Fruit fly (Drosophila melanogaster) whole organism, embryonic: ENCODE results near the gene TBC1D16.

ENCODE experiments used
- CG10431 ChIP-seq: fragments of 200-800 bp; sonication (Bioruptor generic); optimal IDR thresholded peaks from 3 replicates; lab custom pipeline; 2018; ENCODE audit warnings: missing biosample characterization, mild to moderate bottlenecking, missing genetic modification characterization
- CG10979 ChIP-seq: fragments of 200-800 bp; sonication (Bioruptor generic); optimal IDR thresholded peaks from 2 replicates; lab custom pipeline; 2018; ENCODE audit warnings: missing biosample characterization, mild to moderate bottlenecking, missing genetic modification characterization, moderate library complexity
- CG11093 ChIP-seq: fragments of 200-800 bp; sonication (Bioruptor generic); IDR thresholded peaks from 3 replicates; pipeline ENCODE4 v1.3.6; 2022; ENCODE audit warnings: missing biosample characterization, missing genetic modification characterization
- CG11456 ChIP-seq: fragments of 200-800 bp; sonication (Bioruptor generic); IDR thresholded peaks from 3 replicates; pipeline ENCODE4 v1.3.6; 2022; ENCODE audit warnings: missing biosample characterization, missing genetic modification characterization
- CG11504 ChIP-seq: fragments of 200-800 bp; sonication (Bioruptor generic); optimal IDR thresholded peaks from 3 replicates; lab custom pipeline; 2019; ENCODE audit warnings: missing biosample characterization, mild to moderate bottlenecking, missing genetic modification characterization, moderate library complexity
- CG12219 ChIP-seq: fragments of 200-800 bp; sonication (Bioruptor generic); optimal IDR thresholded peaks from 3 replicates; lab custom pipeline; 2018; ENCODE audit warnings: missing biosample characterization, mild to moderate bottlenecking, missing genetic modification characterization
- CG13296 ChIP-seq: fragments of 200-800 bp; sonication (Bioruptor generic); optimal IDR thresholded peaks from 3 replicates; lab custom pipeline; 2018; ENCODE audit warnings: missing biosample characterization, mild to moderate bottlenecking, missing genetic modification characterization
- CG13775 ChIP-seq: fragments of 200-800 bp; sonication (Bioruptor generic); optimal IDR thresholded peaks from 3 replicates; lab custom pipeline; 2017; ENCODE audit warnings: missing biosample characterization, mild to moderate bottlenecking, missing genetic modification characterization
- CG13894 ChIP-seq: fragments of 200-800 bp; sonication (Bioruptor generic); optimal IDR thresholded peaks from 3 replicates; lab custom pipeline; 2018; ENCODE audit warnings: missing biosample characterization, mild to moderate bottlenecking, missing genetic modification characterization, moderate library complexity
- CG15696 ChIP-seq: fragments of 200-800 bp; sonication (Bioruptor generic); optimal IDR thresholded peaks from 2 replicates; lab custom pipeline; 2019; ENCODE audit warnings: missing biosample characterization, mild to moderate bottlenecking, missing genetic modification characterization, moderate library complexity
- CG2199 ChIP-seq: fragments of 200-800 bp; sonication (Bioruptor generic); IDR thresholded peaks from 3 replicates; pipeline ENCODE4 v1.3.6; 2022; ENCODE audit warnings: missing biosample characterization, missing genetic modification characterization
- CG31224 ChIP-seq: fragments of 200-800 bp; sonication (Bioruptor generic); IDR thresholded peaks from 2 replicates; pipeline ENCODE4 v1.3.6; 2022; ENCODE audit warnings: missing biosample characterization, missing genetic modification characterization
- CG3163 ChIP-seq: fragments of 200-800 bp; sonication (Bioruptor generic); optimal IDR thresholded peaks from 3 replicates; lab custom pipeline; 2016; ENCODE audit warnings: missing biosample characterization, missing genetic modification characterization
- CG32767 ChIP-seq: fragments of 200-800 bp; sonication (Bioruptor generic); IDR thresholded peaks from 2 replicates; pipeline ENCODE4 v1.3.6; 2022; ENCODE audit warnings: missing biosample characterization, missing genetic modification characterization
- CG3995 ChIP-seq: fragments of 200-800 bp; sonication (Bioruptor generic); optimal IDR thresholded peaks from 3 replicates; lab custom pipeline; 2016; ENCODE audit warnings: missing biosample characterization, missing genetic modification characterization
- CG4282 ChIP-seq: fragments of 200-800 bp; sonication (Bioruptor generic); optimal IDR thresholded peaks from 2 replicates; lab custom pipeline; 2016; ENCODE audit warnings: missing biosample characterization, missing genetic modification characterization
- CG4730 ChIP-seq: fragments of 200-800 bp; sonication (Bioruptor generic); IDR thresholded peaks from 2 replicates; pipeline ENCODE4 v1.3.6; 2022; ENCODE audit warnings: missing biosample characterization, missing genetic modification characterization
- CG6254 ChIP-seq: fragments of 200-800 bp; sonication (Bioruptor generic); optimal IDR thresholded peaks from 3 replicates; lab custom pipeline; 2017; ENCODE audit warnings: mild to moderate bottlenecking, missing biosample characterization, missing genetic modification reagents, missing genetic modification characterization
- CG6791 ChIP-seq: fragments of 200-800 bp; sonication (Bioruptor generic); IDR thresholded peaks from 3 replicates; pipeline ENCODE4 v1.3.6; 2022; ENCODE audit warnings: missing biosample characterization, missing genetic modification characterization; ENCODE audit not compliant: partially characterized antibody
- CG6813 ChIP-seq: fragments of 200-800 bp; sonication (Bioruptor generic); optimal IDR thresholded peaks from 2 replicates; lab custom pipeline; 2017; ENCODE audit warnings: missing biosample characterization, missing genetic modification characterization, mild to moderate bottlenecking, moderate library complexity, missing genetic modification reagents
- CG7357 ChIP-seq: fragments of 200-800 bp; sonication (Bioruptor generic); IDR thresholded peaks from 3 replicates; pipeline ENCODE4 v1.3.6; 2022; ENCODE audit warnings: missing biosample characterization, missing genetic modification characterization
- CG9215 ChIP-seq: fragments of 200-800 bp; sonication (Bioruptor generic); IDR thresholded peaks from 2 replicates; pipeline ENCODE4 v1.3.6; 2022; ENCODE audit warnings: missing biosample characterization, missing genetic modification characterization
- D19B ChIP-seq: fragments of 200-800 bp; sonication (Bioruptor generic); optimal IDR thresholded peaks from 2 replicates; lab custom pipeline; 2017; ENCODE audit warnings: missing biosample characterization, mild to moderate bottlenecking, missing genetic modification characterization
- Dll ChIP-seq: fragments of 200-800 bp; sonication (Bioruptor generic); IDR thresholded peaks from 4 replicates; pipeline ENCODE4 v1.3.6; 2022; ENCODE audit warnings: missing biosample characterization, missing genetic modification characterization; ENCODE audit not compliant: partially characterized antibody
- Dp ChIP-seq: fragments of 200-800 bp; sonication (Bioruptor generic); optimal IDR thresholded peaks from 2 replicates; lab custom pipeline; 2018; ENCODE audit warnings: missing biosample characterization, mild to moderate bottlenecking, missing genetic modification characterization, moderate library complexity
- E2f2 ChIP-seq: fragments of 200-800 bp; sonication (Bioruptor generic); IDR thresholded peaks from 2 replicates; pipeline ENCODE4 v1.3.6; 2022; ENCODE audit warnings: missing biosample characterization, missing genetic modification characterization
- Eip74EF ChIP-seq, 2 experiments: fragments of 200-800 bp in 1 of 2; fragments of >200 bp in 1 of 2; sonication (Bioruptor generic) in 1 of 2; optimal IDR thresholded peaks; 2 replicates each; lab custom pipeline; 2017 to 2019; ENCODE audit warnings: missing biosample characterization in 2 of 2, missing genetic modification characterization in 2 of 2, mild to moderate bottlenecking in 1 of 2, moderate library complexity in 1 of 2
- HmgZ ChIP-seq: fragments of 200-800 bp; sonication (Bioruptor generic); optimal IDR thresholded peaks from 2 replicates; lab custom pipeline; 2018; ENCODE audit warnings: missing biosample characterization, mild to moderate bottlenecking, missing genetic modification characterization
- Hmr ChIP-seq: fragments of 200-800 bp; sonication (Bioruptor generic); optimal IDR thresholded peaks from 3 replicates; lab custom pipeline; 2017; ENCODE audit warnings: mild to moderate bottlenecking, missing biosample characterization, missing genetic modification reagents, missing genetic modification characterization
- Mad ChIP-seq: fragments of 200-800 bp; sonication (Bioruptor generic); optimal IDR thresholded peaks from 2 replicates; lab custom pipeline; 2016; ENCODE audit warnings: missing biosample characterization, missing genetic modification characterization
- Med ChIP-seq: fragments of 200-800 bp; sonication (Bioruptor generic); peaks from one replicate; lab custom pipeline; 2016; ENCODE audit warnings: missing biosample characterization, missing genetic modification characterization, mild to moderate bottlenecking, inconsistent platforms, moderate library complexity
- NK7.1 ChIP-seq: fragments of 200-800 bp; sonication (Bioruptor generic); optimal IDR thresholded peaks from 3 replicates; lab custom pipeline; 2016; ENCODE audit warnings: missing biosample characterization, missing genetic modification characterization
- Stat92E ChIP-seq, 3 experiments: fragments of >200 bp in 2 of 3; fragments of 200-800 bp in 1 of 3; sonication (Bioruptor generic) in 1 of 3; optimal IDR thresholded peaks; 2 replicates each; lab custom pipeline; 2017 to 2019; ENCODE audit warnings: missing biosample characterization in 3 of 3, missing genetic modification characterization in 3 of 3, mild to moderate bottlenecking in 1 of 3, moderate library complexity in 1 of 3
- caup ChIP-seq: fragments of 200-800 bp; sonication (Bioruptor generic); optimal IDR thresholded peaks from 3 replicates; lab custom pipeline; 2017; ENCODE audit warnings: missing biosample characterization, mild to moderate bottlenecking, missing genetic modification characterization, moderate library complexity; ENCODE audit not compliant: severe bottlenecking
- dmrt99B ChIP-seq: fragments of 200-800 bp; sonication (Bioruptor generic); optimal IDR thresholded peaks from 2 replicates; lab custom pipeline; 2018; ENCODE audit warnings: missing biosample characterization, mild to moderate bottlenecking, missing genetic modification characterization, moderate library complexity
- dpn ChIP-seq, 2 experiments: fragments of 200-800 bp; sonication (Bioruptor generic); optimal IDR thresholded peaks; 3 replicates each; lab custom pipeline; 2016; ENCODE audit warnings: missing biosample characterization in 2 of 2, missing genetic modification characterization in 2 of 2
- fd96Cb ChIP-seq: fragments of 200-800 bp; sonication (Bioruptor generic); optimal IDR thresholded peaks from 2 replicates; lab custom pipeline; 2018; ENCODE audit warnings: missing biosample characterization, mild to moderate bottlenecking, missing genetic modification characterization, moderate library complexity
- gem ChIP-seq: fragments of 200-800 bp; sonication (Bioruptor generic); optimal IDR thresholded peaks from 2 replicates; lab custom pipeline; 2019; ENCODE audit warnings: missing biosample characterization, mild to moderate bottlenecking, missing genetic modification characterization, moderate library complexity
- ind ChIP-seq: fragments of 200-800 bp; sonication (Bioruptor generic); optimal IDR thresholded peaks from 3 replicates; lab custom pipeline; 2016; ENCODE audit warnings: missing biosample characterization, missing genetic modification characterization
- jumu ChIP-seq: fragments of 200-800 bp; sonication (Bioruptor generic); optimal IDR thresholded peaks from 3 replicates; lab custom pipeline; 2016; ENCODE audit warnings: missing biosample characterization, missing genetic modification characterization
- klu ChIP-seq: fragments of 200-800 bp; sonication (Bioruptor generic); IDR thresholded peaks from 2 replicates; pipeline ENCODE4 v1.3.6; 2022; ENCODE audit warnings: missing biosample characterization, missing genetic modification characterization
- lbe ChIP-seq: fragments of 200-800 bp; sonication (Bioruptor generic); optimal IDR thresholded peaks from 2 replicates; lab custom pipeline; 2016; ENCODE audit warnings: missing biosample characterization, mild to moderate bottlenecking, missing genetic modification characterization
- pum ChIP-seq: fragments of 200-800 bp; sonication (Bioruptor generic); optimal IDR thresholded peaks from 2 replicates; lab custom pipeline; 2016; ENCODE audit warnings: missing biosample characterization, missing genetic modification characterization
- pzg ChIP-seq: fragments of 200-800 bp; sonication (Bioruptor generic); optimal IDR thresholded peaks from 3 replicates; lab custom pipeline; 2018; ENCODE audit warnings: missing biosample characterization, mild to moderate bottlenecking, missing genetic modification characterization, moderate library complexity
- ro ChIP-seq: fragments of 200-800 bp; sonication (Bioruptor generic); IDR thresholded peaks from 2 replicates; pipeline ENCODE4 v1.3.6; 2022; ENCODE audit warnings: missing biosample characterization, missing genetic modification characterization
- vfl ChIP-seq: fragments of 200-800 bp; sonication (Bioruptor generic); optimal IDR thresholded peaks from 2 replicates; lab custom pipeline; 2016; ENCODE audit warnings: missing biosample characterization, missing genetic modification characterization
- wek ChIP-seq: fragments of 200-800 bp; sonication (Bioruptor generic); optimal IDR thresholded peaks from 3 replicates; lab custom pipeline; 2018; ENCODE audit warnings: missing biosample characterization, mild to moderate bottlenecking, missing genetic modification characterization, moderate library complexity

Gene TBC1D16

dm6 chr2L:10387869-10388726 lies 47.4 kb downstream of the TBC1D16 start, which contains the start of gene da (continued):
- peak in 1 of 2 experiments; percentile 70 for TF ChIP-seq Eip74EF (GFP tag; optimal IDR thresholded peaks at IDR 0.05; lab: Kevin White, UChicago)
- TF ChIP-seq CG6791 (GFP tag; lab: Robert Waterston, UW), result peak; percentile 60; the same call in 1 of the 3 replicates
- TF ChIP-seq CG11093 (GFP tag; lab: Robert Waterston, UW), result no peak
- peak; percentile 30; the same call in 1 of the 2 replicates for TF ChIP-seq CG32767 (GFP tag; lab: Robert Waterston, UW)
- peak; percentile 63 for TF ChIP-seq Hmr (GFP tag; lab: Kevin White, UChicago)
- no peak for TF ChIP-seq CG3163
- peak; percentile 51 for TF ChIP-seq ind (GFP tag; lab: Kevin White, UChicago)
- peak; percentile 72 for TF ChIP-seq CG11504 (tag; lab: Kevin White, UChicago)
- TF ChIP-seq Med, result peak; percentile 92
- TF ChIP-seq Stat92E (GFP tag; optimal IDR thresholded peaks at IDR 0.05; lab: Kevin White, UChicago), result no peak
- peak; percentile 41 for TF ChIP-seq HmgZ
- TF ChIP-seq CG15696, result peak; percentile 28
- TF ChIP-seq pum (GFP tag; lab: Kevin White, UChicago), result peak; percentile 56
- TF ChIP-seq CG11456 (GFP tag; lab: Robert Waterston, UW), result no peak; the same call in 2 of the 3 replicates
- TF ChIP-seq CG2199, result 0 out of 3 replicates have a peak, but pooled peaks have one; percentile 68
- peak; percentile 49 for TF ChIP-seq CG13775 (GFP tag; lab: Kevin White, UChicago)
- peak; percentile 15 for TF ChIP-seq wek (GFP tag; lab: Kevin White, UChicago)
- TF ChIP-seq fd96Cb (tag; lab: Kevin White, UChicago), result peak; percentile 64
- peak; percentile 47; the same call in 1 of the 2 replicates for TF ChIP-seq E2f2
- TF ChIP-seq gem, result peak; percentile 76
- peak; percentile 39 for TF ChIP-seq CG12219 (GFP tag; lab: Kevin White, UChicago)
- TF ChIP-seq CG4730 (GFP tag; lab: Robert Waterston, UW), result no peak
- TF ChIP-seq Dll, result peak; percentile 46; the same call in 2 of the 4 replicates
- peak; percentile 53 for TF ChIP-seq CG13894 (tag; lab: Kevin White, UChicago)
- peak; percentile 35 for TF ChIP-seq CG10979 (tag; lab: Kevin White, UChicago)
- TF ChIP-seq dpn (GFP tag; optimal IDR thresholded peaks at IDR 0.05; lab: Kevin White, UChicago), result peak; percentile 63 to 69
- TF ChIP-seq CG31224, result peak; percentile 40; the same call in 1 of the 2 replicates
- no peak for TF ChIP-seq NK7.1
- TF ChIP-seq klu (GFP tag; lab: Robert Waterston, UW), result no peak
- no peak for TF ChIP-seq ro (GFP tag; lab: Robert Waterston, UW)
- peak; percentile 86 for TF ChIP-seq pzg
- TF ChIP-seq CG13296 (GFP tag; lab: Kevin White, UChicago), result peak; percentile 16
- TF ChIP-seq caup (GFP tag; lab: Kevin White, UChicago), result peak; percentile 69
- peak; percentile 14 for TF ChIP-seq Dp
- peak; percentile 63 for TF ChIP-seq dmrt99B
- TF ChIP-seq jumu (GFP tag; lab: Kevin White, UChicago), result peak; percentile 64
- TF ChIP-seq D19B (GFP tag; lab: Kevin White, UChicago), result peak; percentile 64
- TF ChIP-seq CG3995 (GFP tag; lab: Kevin White, UChicago), result peak; percentile 63
- peak; percentile 53 for TF ChIP-seq vfl (GFP tag; lab: Kevin White, UChicago)
- no peak for TF ChIP-seq CG9215 (GFP tag; lab: Robert Waterston, UW)
- peak; percentile 46 for TF ChIP-seq CG4282 (GFP tag; lab: Kevin White, UChicago)
- TF ChIP-seq Mad (GFP tag; lab: Kevin White, UChicago), result peak; percentile 39
- peak; percentile 4 for TF ChIP-seq CG10431 (GFP tag; lab: Kevin White, UChicago)
- no peak for TF ChIP-seq CG6254 (GFP tag; lab: Kevin White, UChicago)
- TF ChIP-seq CG6813, result peak; percentile 52
- peak; percentile 97 for TF ChIP-seq CG7357 (GFP tag; lab: Robert Waterston, UW)
- TF ChIP-seq lbe, result no peak
